Fruit fly (Drosophila melanogaster) S2 (cell line): ENCODE data around the gene squ.

Experiments used
- CG8478 ChIP-seq: fragments of >200 bp; optimal IDR thresholded peaks from 2 replicates; lab custom pipeline; 2018
- CTCF ChIP-seq, 2 experiments: fragments of >200 bp; optimal IDR thresholded peaks; 2 replicates each; lab custom pipeline; 2018

dm6 chr2L:16719643-16720515 is 40.0 kb downstream of the squ start, which contains the start of gene Cyt-c-p:
- no peak for TF ChIP-seq CTCF (optimal IDR thresholded peaks at IDR 0.05; lab: Kevin White, UChicago)
- TF ChIP-seq CG8478 = no peak
